Worm (Caenorhabditis elegans) whole organism, late embryonic: ENCODE data around the gene srb-11.

Source experiments
- C08G9.2 ChIP-seq: sonication (generic microtip); optimal IDR thresholded peaks from 2 replicates; lab custom pipeline; 2016; ENCODE audit warnings: mild to moderate bottlenecking, missing genetic modification characterization, moderate library complexity, missing compliant biosample characterization
- Y22D7AL.16 ChIP-seq: sonication (generic microtip); optimal IDR thresholded peaks from 2 replicates; lab custom pipeline; 2016; ENCODE audit warnings: missing genetic modification characterization, missing compliant biosample characterization
- ahr-1 ChIP-seq: sonication (generic microtip); optimal IDR thresholded peaks from 2 replicates; lab custom pipeline; 2016; ENCODE audit warnings: missing genetic modification characterization, missing compliant biosample characterization
- ceh-14 ChIP-seq: sonication (generic microtip); optimal IDR thresholded peaks from 2 replicates; lab custom pipeline; 2016; ENCODE audit warnings: missing genotype, missing genetic modification characterization, missing compliant biosample characterization
- ceh-18 ChIP-seq: sonication (generic microtip); optimal IDR thresholded peaks from 2 replicates; lab custom pipeline; 2016; ENCODE audit warnings: missing genetic modification characterization, missing compliant biosample characterization
- ceh-19 ChIP-seq: fragments of 200-800 bp; sonication (Bioruptor generic); optimal IDR thresholded peaks from 2 replicates; lab custom pipeline; 2018; ENCODE audit warnings: mild to moderate bottlenecking, missing genetic modification characterization, missing compliant biosample characterization
- ceh-22 ChIP-seq: sonication (generic microtip); optimal IDR thresholded peaks from 2 replicates; lab custom pipeline; 2017; ENCODE audit warnings: missing biosample characterization, missing genetic modification characterization
- ceh-30 ChIP-seq: fragments of 150-350 bp; optimal IDR thresholded peaks from 2 replicates; lab custom pipeline; 2014; ENCODE audit warnings: missing biosample characterization, missing genetic modification characterization
- ceh-34 ChIP-seq: sonication (generic microtip); optimal IDR thresholded peaks from 2 replicates; lab custom pipeline; 2016; ENCODE audit warnings: mild to moderate bottlenecking, missing genetic modification characterization, missing compliant biosample characterization
- ceh-45 ChIP-seq: fragments of 200-800 bp; sonication (Bioruptor generic); IDR thresholded peaks from 2 replicates; pipeline ENCODE4 v1.3.6; 2022; ENCODE audit warnings: missing genetic modification reagents, missing genetic modification characterization, missing compliant biosample characterization
- ceh-6 ChIP-seq: fragments of 200-800 bp; sonication (Bioruptor generic); optimal IDR thresholded peaks from 2 replicates; lab custom pipeline; 2018; ENCODE audit warnings: mild to moderate bottlenecking, missing genetic modification characterization, missing compliant biosample characterization
- che-1 ChIP-seq: sonication (generic microtip); optimal IDR thresholded peaks from 2 replicates; lab custom pipeline; 2016; ENCODE audit warnings: mild to moderate bottlenecking, missing genetic modification characterization, missing compliant biosample characterization
- dmd-4 ChIP-seq: sonication (generic microtip); optimal IDR thresholded peaks from 2 replicates; lab custom pipeline; 2016; ENCODE audit warnings: borderline replicate concordance, missing genetic modification characterization, missing compliant biosample characterization
- dve-1 ChIP-seq: sonication (generic microtip); optimal IDR thresholded peaks from 2 replicates; lab custom pipeline; 2017; ENCODE audit warnings: antibody characterized with exemption, mild to moderate bottlenecking, missing genetic modification characterization, missing compliant biosample characterization
- elt-4 ChIP-seq: sonication (generic microtip); optimal IDR thresholded peaks from 2 replicates; lab custom pipeline; 2016; ENCODE audit warnings: missing genetic modification characterization, missing compliant biosample characterization
- fax-1 ChIP-seq: sonication (generic microtip); optimal IDR thresholded peaks from 2 replicates; lab custom pipeline; 2016; ENCODE audit warnings: missing genotype, missing genetic modification characterization, missing compliant biosample characterization
- fkh-6 ChIP-seq: sonication (generic microtip); optimal IDR thresholded peaks from 2 replicates; lab custom pipeline; 2016; ENCODE audit warnings: missing genetic modification characterization, missing compliant biosample characterization
- gmeb-2 ChIP-seq: sonication (generic microtip); optimal IDR thresholded peaks from 2 replicates; lab custom pipeline; 2016; ENCODE audit warnings: missing genetic modification characterization, inconsistent platforms, missing compliant biosample characterization
- hlh-15 ChIP-seq: sonication (generic microtip); optimal IDR thresholded peaks from 2 replicates; lab custom pipeline; 2016; ENCODE audit warnings: missing genetic modification characterization, missing compliant biosample characterization
- hlh-8 ChIP-seq: sonication (generic microtip); optimal IDR thresholded peaks from 2 replicates; lab custom pipeline; 2016; ENCODE audit warnings: missing genotype, missing genetic modification characterization, missing compliant biosample characterization
- lim-6 ChIP-seq: sonication (generic microtip); optimal IDR thresholded peaks from 2 replicates; lab custom pipeline; 2016; ENCODE audit warnings: missing genetic modification characterization, missing compliant biosample characterization
- lin-11 ChIP-seq: fragments of 200-800 bp; sonication (Bioruptor generic); optimal IDR thresholded peaks from 2 replicates; lab custom pipeline; 2018; ENCODE audit warnings: mild to moderate bottlenecking, missing genetic modification characterization, missing compliant biosample characterization
- mec-3 ChIP-seq: sonication (generic microtip); optimal IDR thresholded peaks from 2 replicates; lab custom pipeline; 2016; ENCODE audit warnings: borderline replicate concordance, missing genetic modification characterization, missing compliant biosample characterization
- nfya-1 ChIP-seq: sonication (generic microtip); optimal IDR thresholded peaks from 2 replicates; lab custom pipeline; 2017; ENCODE audit warnings: missing genetic modification characterization, mild to moderate bottlenecking, missing compliant biosample characterization, antibody characterized with exemption, moderate library complexity
- pag-3 ChIP-seq: sonication (generic microtip); optimal IDR thresholded peaks from 2 replicates; lab custom pipeline; 2016; ENCODE audit warnings: missing compliant biosample characterization, missing genetic modification characterization, borderline replicate concordance
- pha-4 ChIP-seq: fragments of 150-350 bp; optimal IDR thresholded peaks from 2 replicates; lab custom pipeline; 2018; ENCODE audit warnings: missing biosample characterization, missing genetic modification reagents, missing genetic modification characterization
- pqm-1 ChIP-seq: sonication (generic microtip); optimal IDR thresholded peaks from 2 replicates; lab custom pipeline; 2016; ENCODE audit warnings: missing genetic modification characterization, missing compliant biosample characterization
- pros-1 ChIP-seq: fragments of 150-350 bp; optimal IDR thresholded peaks from 2 replicates; lab custom pipeline; 2014; ENCODE audit warnings: missing biosample characterization, missing genetic modification reagents, missing genetic modification characterization
- ref-2 ChIP-seq: sonication (generic microtip); optimal IDR thresholded peaks from 2 replicates; lab custom pipeline; 2016; ENCODE audit warnings: missing genetic modification characterization, missing compliant biosample characterization
- rnt-1 ChIP-seq: sonication (generic microtip); optimal IDR thresholded peaks from 2 replicates; lab custom pipeline; 2016; ENCODE audit warnings: missing genetic modification characterization, missing compliant biosample characterization
- sdc-2 ChIP-seq: sonication (generic microtip); optimal IDR thresholded peaks from 2 replicates; lab custom pipeline; 2016; ENCODE audit warnings: missing genotype, missing genetic modification characterization, missing compliant biosample characterization
- sox-4 ChIP-seq: sonication (generic microtip); optimal IDR thresholded peaks from 2 replicates; lab custom pipeline; 2017; ENCODE audit warnings: mild to moderate bottlenecking, missing genetic modification characterization, inconsistent platforms, missing compliant biosample characterization
- tbx-2 ChIP-seq: sonication (generic microtip); optimal IDR thresholded peaks from 2 replicates; lab custom pipeline; 2016; ENCODE audit warnings: missing genetic modification characterization, missing compliant biosample characterization
- tbx-7 ChIP-seq: sonication (generic microtip); optimal IDR thresholded peaks from 2 replicates; lab custom pipeline; 2016; ENCODE audit warnings: missing genotype, missing genetic modification characterization, missing compliant biosample characterization
- ttx-3 ChIP-seq: sonication (generic microtip); optimal IDR thresholded peaks from 2 replicates; lab custom pipeline; 2016; ENCODE audit warnings: missing genetic modification reagents, missing genetic modification characterization, missing compliant biosample characterization
- unc-42 ChIP-seq: sonication (generic microtip); optimal IDR thresholded peaks from 2 replicates; lab custom pipeline; 2016; ENCODE audit warnings: missing genotype, missing genetic modification characterization, missing compliant biosample characterization
- unc-55 ChIP-seq: sonication (generic microtip); optimal IDR thresholded peaks from 2 replicates; lab custom pipeline; 2017; ENCODE audit warnings: missing biosample characterization, missing genetic modification reagents, missing genetic modification characterization
- zip-5 ChIP-seq: sonication (generic microtip); optimal IDR thresholded peaks from 2 replicates; lab custom pipeline; 2016; ENCODE audit warnings: missing genetic modification characterization, missing compliant biosample characterization

Gene srb-11

DNA sequence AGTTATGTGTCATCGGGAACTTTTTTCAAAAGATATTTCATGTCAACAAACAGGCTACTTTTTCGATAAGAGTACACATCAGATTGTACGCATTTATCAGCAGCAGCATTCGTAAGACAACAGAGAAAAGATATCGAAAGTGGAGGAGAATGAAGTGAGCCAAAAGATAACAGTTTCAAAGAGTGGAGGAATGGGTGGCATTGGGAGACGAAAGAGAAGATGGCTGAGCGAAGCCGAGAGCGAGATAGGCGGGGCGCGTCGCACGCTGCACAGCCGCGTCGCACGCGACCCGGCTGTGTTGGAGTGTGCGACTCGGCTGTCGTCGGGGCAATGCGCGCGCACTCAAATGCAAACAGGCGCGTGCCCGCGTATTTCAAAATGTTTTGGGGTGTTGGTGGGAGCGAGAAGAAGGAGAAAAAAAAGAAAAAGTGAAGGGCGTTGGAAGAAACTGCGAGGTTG, 28.6 kb downstream of the srb-11 start (continued):
- TF ChIP-seq tbx-2 (tag; lab: Kevin White, UChicago) (peak; percentile 74), ahr-1 (tag; lab: Kevin White, UChicago) (no peak), gmeb-2 (tag; lab: Kevin White, UChicago) (no peak), Y22D7AL.16 (peak; percentile 34), ceh-14 (tag; lab: Kevin White, UChicago) (peak; percentile 24), mec-3 (tag; lab: Kevin White, UChicago) (no peak)

DNA sequence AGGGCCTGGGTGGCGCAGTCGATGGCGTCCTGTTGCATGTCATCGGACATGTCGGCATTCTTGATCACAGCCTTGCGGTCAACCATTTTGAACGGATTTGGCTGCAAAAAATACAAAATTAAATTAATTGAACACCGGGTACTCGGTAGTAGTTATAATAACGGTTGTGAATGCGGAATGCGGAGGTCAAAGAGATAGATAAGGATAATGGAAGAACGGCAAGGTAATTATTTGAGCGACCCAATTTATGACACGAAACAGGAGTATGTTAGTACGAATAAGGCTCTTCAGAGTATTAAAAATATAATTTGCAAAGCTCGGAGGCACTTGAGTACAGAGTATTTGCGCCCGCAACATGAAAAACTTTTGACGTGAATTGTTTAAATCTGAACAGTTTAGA, 29.0 kb downstream of the srb-11 start, which contains the start of gene dlc-1:
Gene dlc-1 (minus strand): TSS at position 101 of the 400 bp plus-strand sequence.
- TF ChIP-seq sdc-2 (tag; lab: Kevin White, UChicago) (no peak), fax-1 (tag; lab: Kevin White, UChicago) (no peak), rnt-1 (tag; lab: Kevin White, UChicago) (no peak), unc-55 (GFP tag; lab: Kevin White, UChicago) (no peak), nfya-1 (tag; lab: Kevin White, UChicago) (no peak), Y22D7AL.16 (no peak), che-1 (no peak), lim-6 (tag; lab: Kevin White, UChicago) (no peak), ceh-22 (tag; lab: Kevin White, UChicago) (no peak), gmeb-2 (tag; lab: Kevin White, UChicago) (no peak), ceh-30 (tag; lab: Kevin White, UChicago) (no peak), fkh-6 (tag; lab: Kevin White, UChicago) (no peak), hlh-8 (no peak), ceh-14 (tag; lab: Kevin White, UChicago) (no peak), ceh-6 (GFP tag; lab: Kevin White, UChicago) (no peak), sox-4 (tag; lab: Kevin White, UChicago) (no peak), C08G9.2 (no peak), ceh-19 (no peak), dmd-4 (tag; lab: Kevin White, UChicago) (no peak)

DNA sequence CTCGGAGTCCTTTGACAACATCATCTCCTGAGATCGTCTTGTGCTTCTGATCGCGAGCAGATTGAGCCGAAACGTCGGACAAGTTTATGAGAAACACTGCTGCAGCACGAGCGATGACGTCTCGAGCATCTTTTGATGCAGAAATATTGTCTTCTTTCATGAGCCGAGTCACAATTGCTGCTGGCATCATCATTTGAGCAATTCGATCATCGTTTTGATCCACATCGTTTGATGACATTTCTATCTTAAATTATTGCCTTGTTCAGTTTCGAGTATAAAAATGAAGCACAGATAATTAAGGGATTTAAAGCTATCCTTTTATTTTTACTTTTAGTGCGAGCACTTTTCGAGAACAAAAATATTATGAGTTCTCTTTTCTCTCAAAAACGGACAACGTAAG, 30.1 kb downstream of the srb-11 start, which contains the start of gene T26A5.8:
Gene T26A5.8 (minus strand): TSS at position 247 of the 400 bp plus-strand sequence.
- TF ChIP-seq pros-1 (tag; lab: Kevin White, UChicago) (no peak), dve-1 (no peak), zip-5 (tag; lab: Kevin White, UChicago) (no peak), gmeb-2 (tag; lab: Kevin White, UChicago) (no peak), ref-2 (tag; lab: Kevin White, UChicago) (no peak), ceh-14 (tag; lab: Kevin White, UChicago) (no peak), lin-11 (no peak), ceh-34 (tag; lab: Kevin White, UChicago) (no peak), unc-55 (GFP tag; lab: Kevin White, UChicago) (no peak), nfya-1 (tag; lab: Kevin White, UChicago) (no peak), ttx-3 (tag; lab: Kevin White, UChicago) (no peak), tbx-7 (no peak), dmd-4 (tag; lab: Kevin White, UChicago) (no peak), ceh-18 (tag; lab: Kevin White, UChicago) (no peak), unc-42 (tag; lab: Kevin White, UChicago) (no peak)

DNA sequence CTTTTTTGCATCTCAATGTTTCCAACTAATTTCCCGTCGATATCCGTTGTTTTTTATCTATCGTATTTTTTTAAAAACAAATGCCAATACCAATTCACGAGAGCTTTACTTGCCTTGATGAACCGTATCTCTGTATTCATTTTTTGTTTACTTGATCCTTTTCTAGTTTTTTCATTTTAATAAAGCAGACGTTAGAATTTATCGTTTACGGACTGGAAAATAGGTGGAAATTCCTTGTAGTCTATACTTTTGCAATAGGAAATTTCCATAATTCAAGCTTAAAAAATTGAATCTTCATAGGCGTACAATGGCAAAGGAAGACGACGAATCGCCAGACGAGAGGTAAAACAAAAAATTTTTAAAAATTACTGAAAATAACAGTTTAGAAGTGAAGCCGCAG, 32.9 kb downstream of the srb-11 start, which contains the start of gene algn-1:
Gene algn-1 (plus strand): TSS at position 301 of the 400 bp plus-strand sequence.
- TF ChIP-seq mec-3 (tag; lab: Kevin White, UChicago) (no peak), sox-4 (tag; lab: Kevin White, UChicago) (no peak), ttx-3 (tag; lab: Kevin White, UChicago) (no peak), tbx-2 (tag; lab: Kevin White, UChicago) (no peak), zip-5 (tag; lab: Kevin White, UChicago) (no peak), pha-4 (tag; lab: Kevin White, UChicago) (no peak), pag-3 (tag; lab: Kevin White, UChicago) (no peak), pros-1 (tag; lab: Kevin White, UChicago) (no peak), elt-4 (tag; lab: Kevin White, UChicago) (no peak), ref-2 (tag; lab: Kevin White, UChicago) (no peak), unc-42 (tag; lab: Kevin White, UChicago) (no peak), ceh-45 (GFP tag; lab: Robert Waterston, UW) (no peak), ceh-34 (tag; lab: Kevin White, UChicago) (no peak), pqm-1 (no peak), hlh-15 (no peak), che-1 (no peak), lim-6 (tag; lab: Kevin White, UChicago) (no peak)
- TF ChIP-seq, all 69 proteins: peak for 0
